Worm (Caenorhabditis elegans): Measurements from ENCODE around the gene plpp-1.1.

plpp-1.1 gene

ce11 chrII:3879945-3880344 lies 47.8 kb downstream of the plpp-1.1 start, which contains the start of gene nhr-166:
Gene nhr-166, plus strand, starts transcription at chrII:3880245.
- TF ChIP-seq ama-1 (optimal IDR thresholded peaks at IDR 0.05) (no peak), nhr-23 (tag; optimal IDR thresholded peaks at IDR 0.05) (no peak), egl-27 (tag; optimal IDR thresholded peaks at IDR 0.05) (no peak), lin-13 (GFP tag; optimal IDR thresholded peaks at IDR 0.05) (no peak)

DNA sequence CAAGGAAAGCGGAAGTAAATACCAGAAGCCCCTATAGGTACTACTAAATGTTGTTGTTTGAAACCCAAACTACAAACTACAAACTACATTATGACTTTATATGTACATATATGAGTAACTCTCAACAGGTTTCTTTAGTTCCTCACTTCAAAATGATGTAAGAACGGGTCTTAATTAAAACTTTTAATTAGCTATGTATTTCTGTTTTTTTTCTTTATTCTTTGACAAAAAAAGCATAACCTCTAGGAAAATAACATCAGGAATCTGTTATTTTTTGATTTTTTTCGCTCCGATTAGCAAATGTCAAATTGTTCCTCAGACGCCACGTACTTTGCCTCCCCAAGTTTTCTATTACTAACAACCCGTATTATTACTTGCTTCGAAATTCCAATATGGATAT lies 49.5 kb downstream of the plpp-1.1 start, which contains the start of gene srh-250:
srh-250 (plus strand) TSS at position 301 of the 400 bp plus-strand sequence.
- TF ChIP-seq crh-2 (tag; optimal IDR thresholded peaks at IDR 0.05): no peak
- no peak for TF ChIP-seq nhr-237 (tag; optimal IDR thresholded peaks at IDR 0.05)
- no peak for TF ChIP-seq egl-27 (tag; optimal IDR thresholded peaks at IDR 0.05)
- TF ChIP-seq ceh-16 (tag; optimal IDR thresholded peaks at IDR 0.05): no peak
- no peak for TF ChIP-seq nhr-21 (tag; optimal IDR thresholded peaks at IDR 0.05)
- TF ChIP-seq gmeb-1 (tag; optimal IDR thresholded peaks at IDR 0.05): no peak
- no peak for TF ChIP-seq nhr-129 (tag; optimal IDR thresholded peaks at IDR 0.05)
- TF ChIP-seq aly-2 (tag; optimal IDR thresholded peaks at IDR 0.05): no peak
- no peak for TF ChIP-seq ceh-82 (tag; optimal IDR thresholded peaks at IDR 0.05)
- no peak for TF ChIP-seq ztf-1 (GFP tag; conservative IDR thresholded peaks at IDR 0.05)
- no peak for TF ChIP-seq ztf-4 (tag; optimal IDR thresholded peaks at IDR 0.05)
- TF ChIP-seq unc-39 (tag; optimal IDR thresholded peaks at IDR 0.05): no peak
- TF ChIP-seq zag-1 (tag; optimal IDR thresholded peaks at IDR 0.05): no peak
- TF ChIP-seq nhr-6 (tag; optimal IDR thresholded peaks at IDR 0.05): no peak
- TF ChIP-seq Y55F3AM.14 (GFP tag; optimal IDR thresholded peaks at IDR 0.05): no peak

ce11 chrII:3877874-3878273 lies 49.9 kb downstream of the plpp-1.1 start, which contains the start of gene sdz-7:
Gene sdz-7, minus strand, starts transcription at chrII:3877974.
- no peak for TF ChIP-seq F13H6.1 (tag; optimal IDR thresholded peaks at IDR 0.05)
- TF ChIP-seq fos-1 (tag; optimal IDR thresholded peaks at IDR 0.05): no peak
- TF ChIP-seq mab-5 (tag; optimal IDR thresholded peaks at IDR 0.05): no peak
- no peak for TF ChIP-seq unc-55 (GFP tag; optimal IDR thresholded peaks at IDR 0.05)
- no peak for TF ChIP-seq lsy-2 (tag; optimal IDR thresholded peaks at IDR 0.05)
- TF ChIP-seq ZK546.5 (tag; optimal IDR thresholded peaks at IDR 0.05): no peak
- TF ChIP-seq aly-2 (tag; optimal IDR thresholded peaks at IDR 0.05): no peak

- no peak for TF ChIP-seq ztf-4 (tag; optimal IDR thresholded peaks at IDR 0.05)
- TF ChIP-seq Y55F3AM.14 (GFP tag; optimal IDR thresholded peaks at IDR 0.05): no peak
- no peak for TF ChIP-seq ztf-1 (GFP tag; conservative IDR thresholded peaks at IDR 0.05)
Observed at ce11 chrII:3877127-3877526, 50.7 kb downstream of the plpp-1.1 start, which contains the start of gene nep-3. Gene nep-3, minus strand, starts transcription at chrII:3877227.
